Worm (Caenorhabditis elegans) whole organism, L4 larva: ENCODE data around the gene gly-3.
A peak's percentile ranks its signal among the peaks of the same experiment; 100 is the strongest.
"Not testable (repeated sequence)": the region's sequence is repeated elsewhere in the genome, so short reads cannot be mapped to it uniquely, and the experiment has no call there.

Experiments used
- F49E8.2 ChIP-seq: sonication (generic microtip); optimal IDR thresholded peaks from 2 replicates; lab custom pipeline; 2016; ENCODE audit warnings: missing compliant biosample characterization, mild to moderate bottlenecking, missing genetic modification characterization, borderline replicate concordance
- T26A8.4 ChIP-seq: fragments of 200-800 bp; sonication (Bioruptor generic); IDR thresholded peaks from 2 replicates; pipeline ENCODE4 v1.3.6; 2022; ENCODE audit warnings: missing genetic modification characterization, missing compliant biosample characterization
- Y105C5A.15 ChIP-seq: fragments of 200-800 bp; sonication (Bioruptor generic); IDR thresholded peaks from 2 replicates; pipeline ENCODE4 v1.3.6; 2022; ENCODE audit warnings: missing genetic modification characterization, missing compliant biosample characterization
- Y75B8A.6 ChIP-seq: fragments of 200-800 bp; sonication (Bioruptor generic); IDR thresholded peaks from 2 replicates; pipeline ENCODE4 v1.3.6; 2022; ENCODE audit warnings: missing genetic modification reagents, missing genetic modification characterization, missing compliant biosample characterization
- ZK337.2 ChIP-seq: fragments of 200-800 bp; sonication (Bioruptor generic); IDR thresholded peaks from 2 replicates; pipeline ENCODE4 v1.3.6; 2022; ENCODE audit warnings: missing genetic modification reagents, missing genetic modification characterization, missing compliant biosample characterization
- aha-1 ChIP-seq: fragments of 150-350 bp; peaks from one replicate; lab custom pipeline; 2014; ENCODE audit warnings: missing biosample characterization, missing genetic modification characterization
- arid-1 ChIP-seq: fragments of 200-800 bp; sonication (Bioruptor generic); conservative IDR thresholded peaks from 2 replicates; pipeline ENCODE4 v1.3.6; 2022; ENCODE audit warnings: missing genetic modification reagents, missing genetic modification characterization, missing compliant biosample characterization
- ceh-20 ChIP-seq: fragments of 200-800 bp; sonication (Bioruptor generic); IDR thresholded peaks from 2 replicates; pipeline ENCODE4 v1.3.6; 2022; ENCODE audit warnings: missing genetic modification reagents, missing genetic modification characterization, missing compliant biosample characterization
- ceh-28 ChIP-seq: fragments of 150-350 bp; optimal IDR thresholded peaks from 2 replicates; lab custom pipeline; 2014; ENCODE audit warnings: missing biosample characterization, missing genetic modification reagents, missing genetic modification characterization
- ceh-44 ChIP-seq: fragments of 200-800 bp; sonication (Bioruptor generic); IDR thresholded peaks from 2 replicates; pipeline ENCODE4 v1.3.6; 2022; ENCODE audit warnings: missing genetic modification reagents, missing genetic modification characterization, missing compliant biosample characterization
- daf-12 ChIP-seq: fragments of 150-350 bp; optimal IDR thresholded peaks from 2 replicates; lab custom pipeline; 2014; ENCODE audit warnings: missing biosample characterization, missing genetic modification reagents, missing genetic modification characterization
- daf-19 ChIP-seq: fragments of 200-800 bp; sonication (Bioruptor generic); conservative IDR thresholded peaks from 2 replicates; pipeline ENCODE4 v1.3.6; 2022; ENCODE audit warnings: missing genetic modification characterization, missing compliant biosample characterization
- daf-8 ChIP-seq: fragments of 200-800 bp; sonication (Bioruptor generic); IDR thresholded peaks from 2 replicates; pipeline ENCODE4 v1.3.6; 2022; ENCODE audit warnings: missing genetic modification characterization, missing compliant biosample characterization
- dmd-8 ChIP-seq: fragments of 200-800 bp; sonication (Bioruptor generic); IDR thresholded peaks from 2 replicates; pipeline ENCODE4 v1.3.6; 2022; ENCODE audit warnings: missing genetic modification characterization, missing compliant biosample characterization
- gei-8 ChIP-seq: fragments of 200-800 bp; sonication (Bioruptor generic); optimal IDR thresholded peaks from 2 replicates; lab custom pipeline; 2018; ENCODE audit warnings: mild to moderate bottlenecking, missing genetic modification characterization, missing compliant biosample characterization
- hif-1 ChIP-seq, 2 experiments: sonication (generic microtip); optimal IDR thresholded peaks; 2 replicates each; lab custom pipeline; 2016 to 2017; ENCODE audit warnings: missing compliant biosample characterization in 2 of 2, missing genetic modification characterization in 2 of 2, missing genetic modification reagents in 2 of 2, missing genotype in 2 of 2, mild to moderate bottlenecking in 1 of 2
- jun-1 ChIP-seq: fragments of 150-350 bp; optimal IDR thresholded peaks from 2 replicates; lab custom pipeline; 2014; ENCODE audit warnings: missing biosample characterization, missing genetic modification reagents, missing genetic modification characterization
- lim-7 ChIP-seq: fragments of 200-800 bp; sonication (Bioruptor generic); IDR thresholded peaks from 2 replicates; pipeline ENCODE4 v1.3.6; 2022; ENCODE audit warnings: missing genetic modification characterization, missing compliant biosample characterization
- lin-1 ChIP-seq: fragments of 200-800 bp; sonication (Bioruptor generic); IDR thresholded peaks from 2 replicates; pipeline ENCODE4 v1.3.6; 2022; ENCODE audit warnings: missing genetic modification reagents, missing genetic modification characterization, missing compliant biosample characterization
- lin-38 ChIP-seq: fragments of 200-800 bp; sonication (Bioruptor generic); IDR thresholded peaks from 2 replicates; pipeline ENCODE4 v1.3.6; 2022; ENCODE audit warnings: missing genetic modification reagents, missing genetic modification characterization, missing compliant biosample characterization
- madf-5 ChIP-seq, 2 experiments: fragments of 200-800 bp; sonication (Bioruptor generic); IDR thresholded peaks; 2 replicates each; pipeline ENCODE4 v1.3.6; 2022; ENCODE audit warnings: missing compliant biosample characterization in 2 of 2, missing genetic modification characterization in 2 of 2
- mdl-1 ChIP-seq, 2 experiments: fragments of 150-350 bp in 1 of 2; sonication (generic microtip) in 1 of 2; optimal IDR thresholded peaks; 2 replicates each; lab custom pipeline; 2014 to 2017; ENCODE audit warnings: missing biosample characterization in 2 of 2, missing genetic modification characterization in 2 of 2
- nhr-102 ChIP-seq: sonication (generic microtip); optimal IDR thresholded peaks from 2 replicates; lab custom pipeline; 2016; ENCODE audit warnings: mild to moderate bottlenecking, missing genetic modification characterization, moderate library complexity, missing compliant biosample characterization
- nhr-48 ChIP-seq: sonication (generic microtip); optimal IDR thresholded peaks from 2 replicates; lab custom pipeline; 2016; ENCODE audit warnings: mild to moderate bottlenecking, missing genetic modification characterization, missing compliant biosample characterization
- nhr-6 ChIP-seq: fragments of 150-350 bp; optimal IDR thresholded peaks from 2 replicates; lab custom pipeline; 2014; ENCODE audit warnings: missing biosample characterization, missing genetic modification characterization
- saeg-2 ChIP-seq: fragments of 200-800 bp; sonication (Bioruptor generic); IDR thresholded peaks from 2 replicates; pipeline ENCODE4 v1.3.6; 2022; ENCODE audit warnings: missing genetic modification reagents, missing genetic modification characterization, missing compliant biosample characterization
- sdz-12 ChIP-seq: fragments of 200-800 bp; sonication (Bioruptor generic); optimal IDR thresholded peaks from 2 replicates; lab custom pipeline; 2018; ENCODE audit warnings: mild to moderate bottlenecking, missing genetic modification characterization, missing compliant biosample characterization
- vab-7 ChIP-seq: fragments of 200-800 bp; sonication (Bioruptor generic); IDR thresholded peaks from 2 replicates; pipeline ENCODE4 v1.3.6; 2022; ENCODE audit warnings: missing genetic modification reagents, missing genetic modification characterization, missing compliant biosample characterization
- zfp-2 ChIP-seq: sonication (generic microtip); optimal IDR thresholded peaks from 2 replicates; lab custom pipeline; 2016; ENCODE audit warnings: mild to moderate bottlenecking, missing genetic modification characterization, missing compliant biosample characterization
- zfp-3 ChIP-seq: fragments of 200-800 bp; sonication (Bioruptor generic); conservative IDR thresholded peaks from 2 replicates; pipeline ENCODE4 v1.3.6; 2022; ENCODE audit warnings: missing genetic modification reagents, missing genetic modification characterization, missing compliant biosample characterization
- zip-2 ChIP-seq: fragments of 150-350 bp; optimal IDR thresholded peaks from 2 replicates; lab custom pipeline; 2014; ENCODE audit warnings: missing biosample characterization, missing genetic modification characterization
- ztf-7 ChIP-seq: fragments of 150-350 bp; optimal IDR thresholded peaks from 2 replicates; lab custom pipeline; 2014; ENCODE audit warnings: missing biosample characterization, missing genetic modification characterization

The gly-3 gene

ce11 chrIII:7917667-7918066 lies at the start of gene gly-3:
TSS of gene gly-3 (minus strand) at chrIII:7917767.
- TF ChIP-seq saeg-2 (GFP tag; lab: Robert Waterston, UW) (no peak), sdz-12 (GFP tag; lab: Kevin White, UChicago) (no peak), nhr-48 (no peak), ceh-28 (tag; lab: Kevin White, UChicago) (no peak), zfp-2 (tag; lab: Kevin White, UChicago) (no peak), mdl-1 (tag; optimal IDR thresholded peaks at IDR 0.05; lab: Kevin White, UChicago) (no peak), T26A8.4 (no peak), daf-8 (GFP tag; lab: Robert Waterston, UW) (no peak), zfp-3 (GFP tag; lab: Robert Waterston, UW) (no peak), daf-12 (tag; lab: Kevin White, UChicago) (no peak), daf-19 (no peak), F49E8.2 (tag; lab: Kevin White, UChicago) (no peak), ztf-7 (tag; lab: Kevin White, UChicago) (no peak), jun-1 (no peak), nhr-6 (tag; lab: Kevin White, UChicago) (no peak), ZK337.2 (GFP tag; lab: Robert Waterston, UW) (no peak), ceh-20 (no peak), aha-1 (tag; lab: Kevin White, UChicago) (no peak), gei-8 (GFP tag; lab: Kevin White, UChicago) (no peak), zip-2 (tag; lab: Kevin White, UChicago) (no peak)

DNA sequence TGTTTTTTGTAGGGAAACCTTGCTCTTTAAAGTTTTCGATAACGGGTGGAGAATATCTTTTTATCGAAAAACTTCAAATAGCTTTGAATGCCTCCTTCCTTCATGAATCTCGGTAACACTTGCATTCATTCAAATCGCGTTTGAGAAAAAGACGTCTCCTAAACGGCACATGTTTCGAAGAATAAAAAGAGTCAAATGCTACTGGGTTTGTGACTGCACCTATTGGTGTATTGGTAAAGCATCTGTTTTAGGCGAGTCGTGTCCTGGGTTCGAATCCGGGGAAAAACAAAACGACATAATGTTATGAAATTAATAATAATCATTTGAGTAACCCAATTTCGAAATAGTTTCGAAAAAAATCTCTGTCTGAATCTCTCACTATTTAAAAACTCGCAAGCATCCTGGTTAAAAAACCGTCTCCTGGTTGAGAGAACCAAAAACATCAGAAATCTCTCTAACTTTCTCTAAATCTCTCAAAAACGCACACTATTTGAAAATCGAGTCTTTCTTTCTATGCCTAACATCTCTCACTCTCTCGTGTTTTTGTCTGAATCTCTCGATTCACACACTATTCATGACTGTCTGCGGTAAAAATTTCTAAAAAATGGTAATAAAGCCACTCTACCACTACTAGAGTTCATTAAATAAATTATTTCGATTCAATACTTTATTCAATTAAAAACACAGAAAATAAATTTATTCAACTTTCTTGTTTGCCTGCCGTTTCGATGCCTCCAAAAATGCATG lies 48.6 kb upstream of the gly-3 start:
- TF ChIP-seq Y105C5A.15 (GFP tag; lab: Robert Waterston, UW): 0 out of 2 replicates have a peak, but pooled peaks have one; percentile 33
- TF ChIP-seq T26A8.4: 0 out of 2 replicates have a peak, but pooled peaks have one; percentile 15
- TF ChIP-seq dmd-8 (GFP tag; lab: Robert Waterston, UW): peak; percentile 80
- 0 out of 2 replicates have a peak, but pooled peaks have one; percentile 50 for TF ChIP-seq lim-7 (GFP tag; lab: Robert Waterston, UW)
- 0 out of 4 replicates have a peak, but pooled peaks of 1 of the 2 experiments have one; percentile 27 for TF ChIP-seq madf-5 (GFP tag; IDR thresholded peaks at IDR 0.05; lab: Robert Waterston, UW)
- TF ChIP-seq aha-1 (tag; lab: Kevin White, UChicago): peak; percentile 38

DNA sequence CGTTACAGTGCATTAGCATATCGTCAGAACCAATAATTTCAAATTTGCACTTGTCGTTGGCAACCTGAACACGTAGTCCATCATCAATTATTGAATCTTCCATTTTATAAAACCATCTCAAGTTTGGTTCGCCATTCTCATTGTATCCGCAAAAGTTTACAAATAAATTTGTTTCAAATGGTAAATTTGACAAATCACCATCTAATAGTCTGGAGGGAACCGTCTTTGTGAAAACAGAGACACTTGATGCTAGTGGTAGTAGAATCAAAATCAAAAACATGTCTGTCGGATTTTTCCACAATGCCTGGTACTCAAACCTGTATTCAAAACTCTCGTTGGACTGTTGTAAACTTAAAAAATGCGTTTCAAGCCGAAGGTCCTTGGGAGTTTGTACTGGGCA lies 46.7 kb upstream of the gly-3 start, which contains the start of gene F54H12.2:
TSS of gene F54H12.2 (plus strand) at position 301 of the 400 bp plus-strand sequence.
- not testable (repeated sequence) for TF ChIP-seq vab-7 (GFP tag; lab: Robert Waterston, UW); ceh-44 (GFP tag; lab: Robert Waterston, UW); nhr-102 (tag; lab: Kevin White, UChicago)

DNA sequence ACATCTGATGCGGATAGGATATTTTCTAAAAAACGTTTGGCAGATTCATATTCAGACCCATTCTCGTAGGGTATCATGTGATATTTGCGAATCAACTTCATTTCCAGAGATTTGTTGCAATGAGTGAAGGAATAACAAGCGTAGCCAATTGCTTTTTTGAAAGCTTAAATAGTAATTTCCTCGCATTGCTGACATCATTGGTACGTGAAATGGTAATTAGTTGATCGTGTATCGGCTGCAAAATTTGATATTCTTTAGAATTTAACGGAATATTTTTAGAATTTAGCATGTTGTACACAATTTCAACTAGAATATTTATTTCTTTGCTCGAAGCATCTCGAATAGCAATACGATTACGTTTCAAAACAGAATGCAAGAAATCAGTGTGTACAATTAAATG lies 45.1 kb upstream of the gly-3 start, which contains the start of gene F54H12.4:
TSS of gene F54H12.4 (minus strand) at position 101 of the 400 bp plus-strand sequence.
- not testable (repeated sequence) for TF ChIP-seq hif-1 (tag; optimal IDR thresholded peaks at IDR 0.05; lab: Kevin White, UChicago); Y75B8A.6; madf-5 (GFP tag; IDR thresholded peaks at IDR 0.05; lab: Robert Waterston, UW)

DNA sequence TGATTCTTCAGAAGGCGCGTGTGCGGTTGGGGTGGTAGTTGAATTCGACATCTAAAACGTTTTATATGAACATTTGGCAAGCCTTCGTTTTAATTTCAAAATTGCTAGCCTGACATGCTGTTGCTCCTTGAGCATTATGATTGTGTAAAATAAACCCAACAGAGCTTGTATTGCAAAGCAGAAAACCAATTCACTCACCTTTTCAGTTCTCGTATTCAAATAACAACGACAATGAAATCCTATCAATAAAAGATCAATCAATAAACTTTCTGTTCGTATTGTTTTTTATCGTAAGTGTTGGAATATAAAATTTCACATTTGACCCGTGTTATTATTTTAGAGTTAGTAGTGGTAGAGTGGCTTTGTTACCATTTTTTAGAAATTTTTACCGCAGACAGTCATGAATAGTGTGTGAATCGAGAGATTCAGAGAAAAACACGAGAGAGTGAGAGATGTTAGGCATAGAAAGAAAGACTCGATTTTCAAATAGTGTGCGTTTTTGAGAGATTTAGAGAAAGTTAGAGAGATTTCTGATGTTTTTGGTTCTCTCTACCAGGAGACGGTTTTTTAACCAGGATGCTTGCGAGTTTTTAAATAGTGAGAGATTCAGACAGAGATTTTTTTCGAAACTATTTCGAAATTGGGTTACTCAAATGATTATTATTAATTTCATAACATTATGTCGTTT lies 41.5 kb upstream of the gly-3 start, which contains the start of gene F54H12.10:
TSS of gene F54H12.10 (minus strand) at position 51 of the 688 bp plus-strand sequence.
- TF ChIP-seq arid-1 (GFP tag; lab: Robert Waterston, UW): peak; percentile 24; the same call in 1 of the 2 replicates
- 0 out of 2 replicates have a peak, but pooled peaks have one; percentile 44 for TF ChIP-seq lin-1 (GFP tag; lab: Robert Waterston, UW)
- TF ChIP-seq lin-38 (GFP tag; lab: Robert Waterston, UW): peak; percentile 54
